Worm (Caenorhabditis elegans) whole organism, late embryonic: Measurements from ENCODE around the gene C25G6.4.
A peak's percentile ranks its signal among the peaks of the same experiment; 100 is the strongest.

Experiments
- C38D4.7 ChIP-seq: fragments of 200-800 bp; sonication (Bioruptor generic); optimal IDR thresholded peaks from 2 replicates; lab custom pipeline; 2018; ENCODE audit warnings: mild to moderate bottlenecking, missing genetic modification characterization, moderate library complexity, missing compliant biosample characterization
- T23F11.4 ChIP-seq: fragments of 200-800 bp; sonication (Bioruptor generic); optimal IDR thresholded peaks from 2 replicates; lab custom pipeline; 2018; ENCODE audit warnings: mild to moderate bottlenecking, missing genetic modification characterization, missing compliant biosample characterization
- Y22D7AL.16 ChIP-seq: sonication (generic microtip); optimal IDR thresholded peaks from 2 replicates; lab custom pipeline; 2016; ENCODE audit warnings: missing genetic modification characterization, missing compliant biosample characterization
- ama-1 ChIP-seq: fragments of 150-350 bp; optimal IDR thresholded peaks from 2 replicates; lab custom pipeline; 2014
- ceh-14 ChIP-seq: sonication (generic microtip); optimal IDR thresholded peaks from 2 replicates; lab custom pipeline; 2016; ENCODE audit warnings: missing genotype, missing genetic modification characterization, missing compliant biosample characterization
- ceh-19 ChIP-seq: fragments of 200-800 bp; sonication (Bioruptor generic); optimal IDR thresholded peaks from 2 replicates; lab custom pipeline; 2018; ENCODE audit warnings: mild to moderate bottlenecking, missing genetic modification characterization, missing compliant biosample characterization
- ceh-30 ChIP-seq: fragments of 150-350 bp; optimal IDR thresholded peaks from 2 replicates; lab custom pipeline; 2014; ENCODE audit warnings: missing biosample characterization, missing genetic modification characterization
- ceh-31 ChIP-seq: sonication (generic microtip); optimal IDR thresholded peaks from 2 replicates; lab custom pipeline; 2016; ENCODE audit warnings: missing genetic modification characterization, missing compliant biosample characterization
- ceh-34 ChIP-seq: sonication (generic microtip); optimal IDR thresholded peaks from 2 replicates; lab custom pipeline; 2016; ENCODE audit warnings: mild to moderate bottlenecking, missing genetic modification characterization, missing compliant biosample characterization
- ceh-45 ChIP-seq: fragments of 200-800 bp; sonication (Bioruptor generic); IDR thresholded peaks from 2 replicates; pipeline ENCODE4 v1.3.6; 2022; ENCODE audit warnings: missing genetic modification reagents, missing genetic modification characterization, missing compliant biosample characterization
- ceh-48 ChIP-seq: sonication (generic microtip); optimal IDR thresholded peaks from 2 replicates; lab custom pipeline; 2016; ENCODE audit warnings: missing genetic modification characterization, inconsistent platforms, missing compliant biosample characterization
- dve-1 ChIP-seq: sonication (generic microtip); optimal IDR thresholded peaks from 2 replicates; lab custom pipeline; 2017; ENCODE audit warnings: antibody characterized with exemption, mild to moderate bottlenecking, missing genetic modification characterization, missing compliant biosample characterization
- gmeb-2 ChIP-seq: sonication (generic microtip); optimal IDR thresholded peaks from 2 replicates; lab custom pipeline; 2016; ENCODE audit warnings: missing genetic modification characterization, inconsistent platforms, missing compliant biosample characterization
- hlh-8 ChIP-seq: sonication (generic microtip); optimal IDR thresholded peaks from 2 replicates; lab custom pipeline; 2016; ENCODE audit warnings: missing genotype, missing genetic modification characterization, missing compliant biosample characterization
- lim-6 ChIP-seq: sonication (generic microtip); optimal IDR thresholded peaks from 2 replicates; lab custom pipeline; 2016; ENCODE audit warnings: missing genetic modification characterization, missing compliant biosample characterization
- lin-11 ChIP-seq: fragments of 200-800 bp; sonication (Bioruptor generic); optimal IDR thresholded peaks from 2 replicates; lab custom pipeline; 2018; ENCODE audit warnings: mild to moderate bottlenecking, missing genetic modification characterization, missing compliant biosample characterization
- mec-3 ChIP-seq: sonication (generic microtip); optimal IDR thresholded peaks from 2 replicates; lab custom pipeline; 2016; ENCODE audit warnings: borderline replicate concordance, missing genetic modification characterization, missing compliant biosample characterization
- nfya-1 ChIP-seq: sonication (generic microtip); optimal IDR thresholded peaks from 2 replicates; lab custom pipeline; 2017; ENCODE audit warnings: missing genetic modification characterization, mild to moderate bottlenecking, missing compliant biosample characterization, antibody characterized with exemption, moderate library complexity
- nhr-232 ChIP-seq: sonication (generic microtip); optimal IDR thresholded peaks from 2 replicates; lab custom pipeline; 2016; ENCODE audit warnings: missing genetic modification characterization, missing compliant biosample characterization
- odd-2 ChIP-seq: sonication (generic microtip); optimal IDR thresholded peaks from 2 replicates; lab custom pipeline; 2017; ENCODE audit warnings: antibody characterized with exemption, mild to moderate bottlenecking, missing genetic modification characterization, missing compliant biosample characterization
- pros-1 ChIP-seq: fragments of 150-350 bp; optimal IDR thresholded peaks from 2 replicates; lab custom pipeline; 2014; ENCODE audit warnings: missing biosample characterization, missing genetic modification reagents, missing genetic modification characterization
- rnt-1 ChIP-seq: sonication (generic microtip); optimal IDR thresholded peaks from 2 replicates; lab custom pipeline; 2016; ENCODE audit warnings: missing genetic modification characterization, missing compliant biosample characterization
- sox-2 ChIP-seq: fragments of 200-800 bp; sonication (Bioruptor generic); IDR thresholded peaks from 2 replicates; pipeline ENCODE4 v1.3.6; 2022; ENCODE audit warnings: missing genetic modification reagents, missing genetic modification characterization, missing compliant biosample characterization
- syd-9 ChIP-seq: sonication (generic microtip); optimal IDR thresholded peaks from 2 replicates; lab custom pipeline; 2016; ENCODE audit warnings: mild to moderate bottlenecking, missing genetic modification characterization, moderate library complexity, missing compliant biosample characterization
- tbx-2 ChIP-seq: sonication (generic microtip); optimal IDR thresholded peaks from 2 replicates; lab custom pipeline; 2016; ENCODE audit warnings: missing genetic modification characterization, missing compliant biosample characterization
- tbx-7 ChIP-seq: sonication (generic microtip); optimal IDR thresholded peaks from 2 replicates; lab custom pipeline; 2016; ENCODE audit warnings: missing genotype, missing genetic modification characterization, missing compliant biosample characterization
- ttx-3 ChIP-seq: sonication (generic microtip); optimal IDR thresholded peaks from 2 replicates; lab custom pipeline; 2016; ENCODE audit warnings: missing genetic modification reagents, missing genetic modification characterization, missing compliant biosample characterization
- unc-42 ChIP-seq: sonication (generic microtip); optimal IDR thresholded peaks from 2 replicates; lab custom pipeline; 2016; ENCODE audit warnings: missing genotype, missing genetic modification characterization, missing compliant biosample characterization
- unc-55 ChIP-seq: sonication (generic microtip); optimal IDR thresholded peaks from 2 replicates; lab custom pipeline; 2017; ENCODE audit warnings: missing biosample characterization, missing genetic modification reagents, missing genetic modification characterization
- zip-5 ChIP-seq: sonication (generic microtip); optimal IDR thresholded peaks from 2 replicates; lab custom pipeline; 2016; ENCODE audit warnings: missing genetic modification characterization, missing compliant biosample characterization

The C25G6.4 gene

DNA sequence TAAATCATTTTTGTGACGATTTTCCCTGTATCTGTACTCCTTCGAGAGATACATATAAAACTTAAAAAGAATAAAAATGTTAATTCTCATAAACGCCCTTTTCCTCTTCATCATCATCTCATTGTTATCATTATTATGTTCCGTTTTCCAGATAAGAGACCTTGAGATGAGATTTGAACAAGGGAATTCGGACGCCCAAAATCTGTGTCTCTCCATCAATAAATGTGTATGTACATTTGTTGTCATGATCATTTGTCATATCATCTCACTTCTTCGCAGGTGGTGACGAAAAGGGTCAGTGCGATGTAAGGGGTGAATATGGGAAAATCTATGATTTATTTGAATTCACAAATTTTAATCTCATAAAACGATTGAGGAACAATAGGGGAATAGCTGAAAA is 17.6 kb downstream of the C25G6.4 start:
- TF ChIP-seq pros-1 (no peak), odd-2 (no peak)

DNA sequence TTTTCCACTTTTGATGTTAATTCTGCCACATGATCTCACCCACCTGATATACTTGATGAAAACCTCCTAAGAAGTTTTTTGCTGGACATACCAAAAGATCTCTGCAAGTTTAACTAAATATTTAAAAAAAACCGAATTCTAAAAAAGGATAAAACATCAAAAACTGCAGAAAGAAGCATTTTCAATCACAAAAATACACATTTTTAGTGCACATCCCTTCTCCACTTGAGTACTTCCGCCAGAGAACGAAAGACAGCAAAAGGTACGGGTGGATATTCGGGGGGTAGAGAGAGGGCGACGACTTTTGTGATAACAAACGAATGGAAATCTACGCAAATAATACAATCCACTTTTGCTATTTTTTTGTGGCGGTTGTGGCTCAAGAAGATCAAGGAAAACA is 19.0 kb downstream of the C25G6.4 start, which contains the start of gene C46H3.2:
Gene C46H3.2 (minus strand): TSS at position 101 of the 400 bp plus-strand sequence.
- TF ChIP-seq ceh-31 (tag; lab: Kevin White, UChicago) (no peak), lim-6 (tag; lab: Kevin White, UChicago) (no peak), ttx-3 (no peak), ceh-14 (tag; lab: Kevin White, UChicago) (no peak), Y22D7AL.16 (tag; lab: Kevin White, UChicago) (no peak), ceh-48 (tag; lab: Kevin White, UChicago) (no peak), ceh-34 (tag; lab: Kevin White, UChicago) (no peak), ceh-19 (no peak), zip-5 (no peak), rnt-1 (tag; lab: Kevin White, UChicago) (no peak), ceh-45 (GFP tag; lab: Robert Waterston, UW) (no peak), T23F11.4 (GFP tag; lab: Kevin White, UChicago) (no peak), ama-1 (no peak), unc-42 (tag; lab: Kevin White, UChicago) (no peak), gmeb-2 (no peak), hlh-8 (tag; lab: Kevin White, UChicago) (no peak)

DNA sequence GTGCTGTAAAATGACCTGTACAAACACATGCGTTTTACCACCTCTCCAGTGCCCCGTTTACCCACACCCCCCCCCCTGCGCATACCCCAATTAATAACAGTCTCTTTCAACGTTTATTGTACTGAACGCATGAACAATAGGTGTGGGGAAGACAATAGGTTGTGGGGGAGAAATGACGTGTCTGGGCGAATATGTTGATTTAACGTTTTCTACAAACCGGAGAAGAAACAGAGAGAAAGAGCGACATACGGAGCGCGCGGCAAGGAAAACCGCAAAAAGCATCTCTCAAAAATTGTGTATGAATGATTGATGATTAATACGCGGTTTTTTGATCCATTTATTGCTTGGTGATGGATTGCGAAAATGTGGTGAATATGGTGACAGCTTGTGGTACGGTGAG is 25.8 kb downstream of the C25G6.4 start:
- TF ChIP-seq sox-2 (peak; percentile 93), C38D4.7 (peak; percentile 6), ceh-31 (tag; lab: Kevin White, UChicago) (peak; percentile 4), nfya-1 (peak; percentile 3), ceh-14 (tag; lab: Kevin White, UChicago) (no peak), unc-55 (peak; percentile 56)

DNA sequence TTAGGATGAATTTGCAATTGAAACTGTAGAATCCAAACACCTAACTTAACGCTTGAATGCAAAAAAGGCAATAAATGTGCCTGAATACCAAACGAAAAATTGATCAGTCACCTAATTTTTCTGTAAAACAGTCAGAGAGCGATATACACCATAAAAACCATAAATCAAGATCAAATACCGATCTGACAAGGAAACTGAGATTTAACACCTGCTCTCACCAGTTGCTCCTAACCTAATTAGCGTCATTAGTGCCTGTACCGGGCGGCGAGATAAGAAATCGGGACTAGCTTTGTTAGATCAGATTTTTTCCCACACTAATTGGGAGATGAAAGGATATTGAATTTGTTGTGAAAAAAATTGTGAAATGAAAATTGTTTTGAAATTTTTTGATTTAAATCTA is 26.5 kb downstream of the C25G6.4 start:
- TF ChIP-seq mec-3 (tag; lab: Kevin White, UChicago) (no peak), ceh-30 (tag; lab: Kevin White, UChicago) (no peak), tbx-2 (tag; lab: Kevin White, UChicago) (no peak), tbx-7 (tag; lab: Kevin White, UChicago) (no peak), syd-9 (tag; lab: Kevin White, UChicago) (no peak), ceh-45 (GFP tag; lab: Robert Waterston, UW) (no peak), lin-11 (tag; lab: Kevin White, UChicago) (no peak), ceh-34 (tag; lab: Kevin White, UChicago) (no peak), nhr-232 (tag; lab: Kevin White, UChicago) (no peak), lim-6 (tag; lab: Kevin White, UChicago) (no peak)

DNA sequence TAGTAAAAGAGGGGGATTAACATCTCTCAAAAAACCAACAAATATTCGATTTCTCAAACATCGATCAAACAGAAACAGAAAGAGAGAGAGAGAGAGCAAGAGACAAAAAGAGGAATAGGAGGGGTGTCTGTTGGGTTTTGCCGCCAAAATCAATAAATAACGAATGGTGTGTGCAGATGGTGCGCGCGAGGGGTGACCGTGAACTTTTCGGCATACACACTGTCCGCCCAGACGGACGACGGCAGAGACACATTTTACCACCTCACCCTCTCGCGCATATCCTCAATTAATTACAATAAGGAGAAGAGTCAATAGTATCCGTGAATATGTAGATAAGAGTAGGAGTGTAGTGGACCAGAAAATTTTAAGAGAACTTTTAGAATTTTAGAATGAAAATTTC is 27.2 kb downstream of the C25G6.4 start:
- TF ChIP-seq tbx-2 (tag; lab: Kevin White, UChicago) (peak; percentile 10), ceh-48 (tag; lab: Kevin White, UChicago) (peak; percentile 26), dve-1 (tag; lab: Kevin White, UChicago) (no peak), ceh-31 (tag; lab: Kevin White, UChicago) (peak; percentile 3)

DNA sequence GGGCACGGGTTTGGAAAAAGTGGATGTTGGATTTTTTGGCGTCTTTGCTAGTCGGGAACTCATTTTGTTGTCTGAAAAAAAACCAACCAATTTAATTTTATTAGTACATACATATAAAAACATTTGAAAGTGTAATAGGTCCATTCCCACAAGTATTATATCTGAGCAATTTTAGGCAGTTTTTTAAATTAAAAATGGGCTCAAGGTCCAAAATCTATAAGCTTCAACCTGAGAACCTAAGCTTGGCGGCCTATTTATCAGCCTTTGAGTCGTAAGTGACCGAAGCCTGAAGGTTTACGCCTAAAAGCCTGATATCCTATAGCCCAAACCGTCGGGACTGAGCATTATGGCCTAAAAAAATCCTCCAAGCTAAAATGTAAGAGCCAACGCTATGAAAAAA is 31.2 kb downstream of the C25G6.4 start:
- TF ChIP-seq tbx-7 (tag; lab: Kevin White, UChicago) (no peak), nhr-232 (tag; lab: Kevin White, UChicago) (no peak), ceh-48 (tag; lab: Kevin White, UChicago) (no peak), lim-6 (tag; lab: Kevin White, UChicago) (no peak), ceh-19 (no peak)

DNA sequence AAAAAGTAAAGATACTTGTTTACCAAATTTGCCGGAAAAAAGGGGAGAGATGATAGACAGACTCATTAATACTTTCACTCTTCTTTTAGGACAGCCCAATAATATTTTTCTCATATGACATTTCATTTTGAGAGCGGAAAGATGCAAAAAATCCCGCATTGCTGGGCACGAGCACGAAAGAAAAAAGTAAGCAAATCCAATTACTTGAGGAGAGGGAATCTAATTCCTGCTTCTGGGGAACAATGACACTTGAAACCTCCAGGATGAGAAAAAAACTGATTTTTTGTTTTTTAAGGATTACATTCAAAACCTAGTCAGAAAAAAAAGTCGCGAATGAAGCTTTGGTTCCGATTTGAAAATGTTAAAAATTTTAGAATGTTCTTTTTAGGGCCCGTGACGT is 32.8 kb downstream of the C25G6.4 start:
- TF ChIP-seq unc-42 (tag; lab: Kevin White, UChicago) (peak; percentile 64), hlh-8 (tag; lab: Kevin White, UChicago) (no peak)
